Fruit fly (Drosophila melanogaster): ENCODE data around the gene AnxB10.
"Not testable (repeated sequence)": the region's sequence is repeated elsewhere in the genome, so short reads cannot be mapped to it uniquely, and the experiment has no call there.

dm6 chrX:20186387-20186786 lies 13.1 kb upstream of the AnxB10 start, which contains the start of gene Sdic2:
- not testable (repeated sequence) for TF ChIP-seq psq, Myc (optimal IDR thresholded peaks at IDR 0.05)
